Fruit fly (Drosophila melanogaster): ENCODE measurements around the gene wap.
A peak's percentile ranks its signal among the peaks of the same experiment; 100 is the strongest.

wap gene

DNA sequence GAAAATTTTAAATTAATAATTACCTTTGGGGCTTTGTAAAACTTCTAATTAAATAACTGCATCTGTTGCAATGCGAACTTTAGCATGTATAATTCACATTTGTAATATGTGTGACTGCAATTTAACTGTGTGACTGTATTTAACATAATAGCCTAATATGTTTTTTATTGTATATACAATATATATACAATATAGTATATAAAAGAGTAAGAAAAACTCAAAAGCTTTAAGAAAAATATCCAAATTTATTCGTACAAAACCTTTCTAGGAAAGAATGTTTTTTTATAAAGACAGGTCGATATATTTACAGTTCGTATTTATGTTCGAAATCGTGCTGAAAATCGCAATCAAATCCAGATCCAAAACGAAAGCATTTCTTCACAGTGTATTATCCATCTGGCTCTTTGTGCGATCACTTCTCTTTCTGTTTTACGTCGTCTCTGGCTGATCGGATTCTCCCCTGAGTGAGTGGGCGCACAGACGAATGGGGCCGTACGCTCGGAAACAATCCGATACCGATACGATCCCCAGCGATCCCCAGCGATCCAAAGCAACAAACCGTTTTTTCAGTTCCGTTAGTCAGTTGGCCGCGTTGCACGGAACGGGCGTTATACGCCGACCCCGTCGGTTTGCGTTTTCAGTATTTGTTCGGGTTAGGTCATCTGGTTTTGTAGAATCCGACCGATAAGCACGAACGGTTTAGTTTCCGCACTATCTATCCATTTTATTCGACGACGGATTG lies 36.0 kb upstream of the wap start (continued):
- TF ChIP-seq ss (GFP tag; optimal IDR thresholded peaks at IDR 0.05) (no peak), Gug (GFP tag; IDR thresholded peaks at IDR 0.05) (peak; percentile 19; the same call in 1 of the 2 replicates), CG31627 (GFP tag; optimal IDR thresholded peaks at IDR 0.05) (peak; percentile 44), Sox102F (GFP tag; optimal IDR thresholded peaks at IDR 0.05) (peak; percentile 32), CG6276 (GFP tag; optimal IDR thresholded peaks at IDR 0.05) (peak; percentile 42), CG3032 (tag; optimal IDR thresholded peaks at IDR 0.05) (peak; percentile 56), Ets96B (tag; optimal IDR thresholded peaks at IDR 0.05) (peak; percentile 48), fd85E (GFP tag; optimal IDR thresholded peaks at IDR 0.05) (peak; percentile 32), Sox14 (GFP tag; optimal IDR thresholded peaks at IDR 0.05) (no peak), Smox (GFP tag; optimal IDR thresholded peaks at IDR 0.05) (no peak), CG11762 (GFP tag; optimal IDR thresholded peaks at IDR 0.05; ENCODE audit: insufficient read depth) (peak; percentile 49), CG32006 (GFP tag; optimal IDR thresholded peaks at IDR 0.05) (peak; percentile 76), vri (GFP tag; optimal IDR thresholded peaks at IDR 0.05) (peak; percentile 71), CG34406 (GFP tag; optimal IDR thresholded peaks at IDR 0.05) (peak; percentile 78), salr (GFP tag; optimal IDR thresholded peaks at IDR 0.05) (peak in 1 of 2 experiments; percentile 70), Eip75B (GFP tag; optimal IDR thresholded peaks at IDR 0.05) (peak; percentile 31), CG8632 (GFP tag; optimal IDR thresholded peaks at IDR 0.05) (peak; percentile 80), Sox15 (GFP tag; optimal IDR thresholded peaks at IDR 0.05) (peak; percentile 66), CG10669 (GFP tag; optimal IDR thresholded peaks at IDR 0.05) (peak; percentile 55), Met (GFP tag; optimal IDR thresholded peaks at IDR 0.05) (peak; percentile 44), CG6808 (GFP tag; optimal IDR thresholded peaks at IDR 0.05) (peak; percentile 67), CG3919 (GFP tag; optimal IDR thresholded peaks at IDR 0.05) (no peak), fkh (GFP tag; optimal IDR thresholded peaks at IDR 0.05) (no peak), Hr4 (GFP tag; optimal IDR thresholded peaks at IDR 0.05) (peak; percentile 35), topi (GFP tag; optimal IDR thresholded peaks at IDR 0.05) (no peak), eg (GFP tag; IDR thresholded peaks at IDR 0.05) (0 out of 3 replicates have a peak, but pooled peaks have one; percentile 8), acj6 (GFP tag; optimal IDR thresholded peaks at IDR 0.05) (peak; percentile 74), Eip78C (GFP tag) (peak; percentile 83), CG1621 (tag; optimal IDR thresholded peaks at IDR 0.05) (no peak), CG4318 (GFP tag; optimal IDR thresholded peaks at IDR 0.05) (peak; percentile 56), CG6163 (GFP tag; IDR thresholded peaks at IDR 0.05) (peak; percentile 25; the same call in 2 of the 3 replicates), cyc (GFP tag; optimal IDR thresholded peaks at IDR 0.05) (peak; percentile 3), Ets21C (GFP tag; optimal IDR thresholded peaks at IDR 0.05) (peak; percentile 7), OdsH (GFP tag; optimal IDR thresholded peaks at IDR 0.05) (peak; percentile 69), CG11294 (GFP tag; IDR thresholded peaks at IDR 0.05) (no peak), esn (GFP tag; optimal IDR thresholded peaks at IDR 0.05) (peak; percentile 68)

DNA sequence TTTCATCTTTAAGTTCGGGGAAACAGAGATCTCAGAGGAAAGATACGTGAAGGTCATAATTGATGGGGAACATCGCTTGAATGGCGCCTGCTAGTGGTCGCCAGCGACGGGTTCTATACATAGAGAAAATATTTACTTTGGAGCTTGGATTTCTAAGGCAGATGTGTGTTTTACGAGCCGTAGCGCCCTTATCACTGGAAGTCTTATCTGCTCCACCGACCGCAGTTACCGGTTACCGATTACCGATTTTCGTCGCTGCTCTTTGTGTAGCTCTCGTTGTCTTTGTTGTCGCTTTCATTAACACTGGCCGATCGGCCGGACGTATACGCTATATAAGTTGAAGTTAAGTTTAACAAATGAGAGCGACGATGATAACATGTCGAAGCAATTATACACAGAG lies 35.4 kb upstream of the wap start:
- no peak for TF ChIP-seq dac (GFP tag; optimal IDR thresholded peaks at IDR 0.05)
- TF ChIP-seq CG1621 (tag; optimal IDR thresholded peaks at IDR 0.05): peak; percentile 11
- no peak for TF ChIP-seq CG11902 (GFP tag; optimal IDR thresholded peaks at IDR 0.05)
- peak; percentile 25 for TF ChIP-seq vri (GFP tag; optimal IDR thresholded peaks at IDR 0.05)
- peak; percentile 72 for TF ChIP-seq fkh (GFP tag; optimal IDR thresholded peaks at IDR 0.05)
- peak; percentile 44 for TF ChIP-seq Sox14 (GFP tag; optimal IDR thresholded peaks at IDR 0.05)
